Worm (Caenorhabditis elegans) whole organism, L4 larva: ENCODE measurements around the gene rab-18.

ENCODE experiments used
- R02D3.7 ChIP-seq: fragments of 150-350 bp; sonication (generic microtip); optimal IDR thresholded peaks from 3 replicates; lab custom pipeline; 2014; ENCODE audit warnings: missing biosample characterization, missing genetic modification characterization
- ZK546.5 ChIP-seq, 2 experiments: sonication (generic microtip); optimal IDR thresholded peaks; 2 replicates each; lab custom pipeline; 2017; ENCODE audit warnings: missing biosample characterization in 2 of 2, missing genetic modification characterization in 2 of 2
- ama-1 ChIP-seq: fragments of 150-350 bp; optimal IDR thresholded peaks from 2 replicates; lab custom pipeline; 2014; ENCODE audit warnings: inconsistent platforms, mixed read lengths
- dmd-6 ChIP-seq: fragments of 200-800 bp; sonication (Bioruptor generic); IDR thresholded peaks from 2 replicates; pipeline ENCODE4 v1.3.6; 2022; ENCODE audit warnings: missing genetic modification reagents, missing genetic modification characterization, missing compliant biosample characterization
- egl-27 ChIP-seq: sonication (generic microtip); optimal IDR thresholded peaks from 3 replicates; lab custom pipeline; 2017; ENCODE audit warnings: missing biosample characterization, missing genetic modification reagents, missing genetic modification characterization
- lin-38 ChIP-seq: fragments of 200-800 bp; sonication (Bioruptor generic); IDR thresholded peaks from 2 replicates; pipeline ENCODE4 v1.3.6; 2022; ENCODE audit warnings: missing genetic modification reagents, missing genetic modification characterization, missing compliant biosample characterization
- lin-39 ChIP-seq: fragments of 150-350 bp; optimal IDR thresholded peaks from 2 replicates; lab custom pipeline; 2014; ENCODE audit warnings: missing biosample characterization, missing genetic modification reagents, missing genetic modification characterization
- mdl-1 ChIP-seq, 2 experiments: fragments of 150-350 bp in 1 of 2; sonication (generic microtip) in 1 of 2; optimal IDR thresholded peaks; 2 replicates each; lab custom pipeline; 2014 to 2017; ENCODE audit warnings: missing biosample characterization in 2 of 2, missing genetic modification characterization in 2 of 2
- mxl-2 ChIP-seq: fragments of 200-800 bp; sonication (Bioruptor generic); conservative IDR thresholded peaks from 2 replicates; pipeline ENCODE4 v1.3.6; 2022; ENCODE audit warnings: missing genetic modification reagents, missing genetic modification characterization, missing compliant biosample characterization
- nhr-11 ChIP-seq: fragments of 150-350 bp; optimal IDR thresholded peaks from 2 replicates; lab custom pipeline; 2014; ENCODE audit warnings: missing biosample characterization, missing genetic modification characterization
- nhr-41 ChIP-seq: fragments of 200-800 bp; sonication (Bioruptor generic); IDR thresholded peaks from 2 replicates; pipeline ENCODE4 v1.3.6; 2022; ENCODE audit warnings: missing genetic modification reagents, missing genetic modification characterization, missing compliant biosample characterization
- nhr-76 ChIP-seq: fragments of 150-350 bp; optimal IDR thresholded peaks from 2 replicates; lab custom pipeline; 2014; ENCODE audit warnings: missing biosample characterization, missing genetic modification characterization
- unc-39 ChIP-seq: sonication (generic microtip); optimal IDR thresholded peaks from 2 replicates; lab custom pipeline; 2017; ENCODE audit warnings: missing biosample characterization, missing genetic modification characterization
- ztf-11 ChIP-seq: fragments of 150-350 bp; optimal IDR thresholded peaks from 2 replicates; lab custom pipeline; 2014; ENCODE audit warnings: missing biosample characterization, missing genetic modification characterization

DNA sequence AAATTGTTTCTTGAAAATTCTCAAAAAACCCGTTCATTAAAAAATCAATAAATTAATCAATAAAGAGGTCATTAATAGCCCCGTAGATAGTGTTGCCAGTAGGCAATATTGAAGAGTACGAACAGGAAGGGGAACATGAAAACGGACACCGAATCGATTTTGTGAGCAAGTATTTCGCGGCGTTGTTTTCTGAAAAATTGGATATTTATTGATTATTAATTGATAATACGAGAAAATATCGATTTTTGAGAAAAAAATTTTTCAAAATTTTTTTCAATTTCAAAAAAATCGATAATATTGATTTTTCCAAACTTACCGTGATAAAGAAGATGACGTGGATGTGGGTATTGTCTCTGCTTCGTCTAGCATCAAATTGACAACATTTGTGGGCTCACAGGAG lies 44.9 kb upstream of the rab-18 start:
- no peak for TF ChIP-seq unc-39
- TF ChIP-seq mdl-1 (tag; optimal IDR thresholded peaks at IDR 0.05; lab: Kevin White, UChicago), result no peak
- no peak for TF ChIP-seq lin-39 (tag; lab: Kevin White, UChicago)
- TF ChIP-seq egl-27 (tag; lab: Kevin White, UChicago), result no peak
- no peak for TF ChIP-seq ama-1 (lab: Kevin White, UChicago)
- no peak for TF ChIP-seq ztf-11 (tag; lab: Kevin White, UChicago)
- TF ChIP-seq R02D3.7 (tag; lab: Kevin White, UChicago), result no peak
- TF ChIP-seq nhr-11, result no peak
- no peak for TF ChIP-seq ZK546.5 (tag; optimal IDR thresholded peaks at IDR 0.05; lab: Kevin White, UChicago)
- no peak for TF ChIP-seq mxl-2 (GFP tag; lab: Robert Waterston, UW)
- no peak for TF ChIP-seq lin-38
- no peak for TF ChIP-seq dmd-6 (GFP tag; lab: Robert Waterston, UW)
- TF ChIP-seq nhr-76 (tag; lab: Kevin White, UChicago), result no peak
- no peak for TF ChIP-seq nhr-41
